Fruit fly (Drosophila melanogaster) whole organism, adult: ENCODE results near the gene CG31321.

Experiments
- CG11617 ChIP-seq: fragments of 200-800 bp; sonication (Bioruptor generic); optimal IDR thresholded peaks from 2 replicates; lab custom pipeline; 2017; ENCODE audit warnings: mild to moderate bottlenecking, missing biosample characterization, missing genetic modification reagents, missing genetic modification characterization
- CG12768 ChIP-seq: fragments of 200-800 bp; sonication (Bioruptor generic); optimal IDR thresholded peaks from 2 replicates; lab custom pipeline; 2017; ENCODE audit warnings: missing biosample characterization, missing genetic modification characterization, mild to moderate bottlenecking, moderate library complexity, missing genetic modification reagents
- CG14711 ChIP-seq: fragments of 200-800 bp; sonication (Bioruptor generic); optimal IDR thresholded peaks from 2 replicates; lab custom pipeline; 2018; ENCODE audit warnings: missing biosample characterization, mild to moderate bottlenecking, missing genetic modification characterization, moderate library complexity
- CG1620 ChIP-seq: fragments of 200-800 bp; sonication (Bioruptor generic); optimal IDR thresholded peaks from 2 replicates; lab custom pipeline; 2016; ENCODE audit warnings: missing biosample characterization, missing genetic modification characterization
- CG33017 ChIP-seq: fragments of 200-800 bp; sonication (Bioruptor generic); optimal IDR thresholded peaks from 2 replicates; lab custom pipeline; 2018; ENCODE audit warnings: missing biosample characterization, mild to moderate bottlenecking, missing genetic modification characterization, moderate library complexity
- CG5204 ChIP-seq: fragments of 200-800 bp; sonication (Bioruptor generic); optimal IDR thresholded peaks from 2 replicates; lab custom pipeline; 2016; ENCODE audit warnings: missing biosample characterization, missing genetic modification characterization
- CG7045 ChIP-seq: fragments of 200-800 bp; sonication (Bioruptor generic); optimal IDR thresholded peaks from 2 replicates; lab custom pipeline; 2017; ENCODE audit warnings: missing biosample characterization, mild to moderate bottlenecking, missing genetic modification characterization
- CG7101 ChIP-seq: fragments of 200-800 bp; sonication (Bioruptor generic); optimal IDR thresholded peaks from 2 replicates; lab custom pipeline; 2018; ENCODE audit warnings: missing biosample characterization, mild to moderate bottlenecking, missing genetic modification characterization, moderate library complexity
- Clk ChIP-seq: fragments of 200-800 bp; sonication (Bioruptor generic); optimal IDR thresholded peaks from 2 replicates; lab custom pipeline; 2017; ENCODE audit warnings: missing biosample characterization, missing genetic modification characterization
- Crg-1 ChIP-seq: fragments of 200-800 bp; sonication (Bioruptor generic); optimal IDR thresholded peaks from 2 replicates; lab custom pipeline; 2016; ENCODE audit warnings: missing biosample characterization, missing genetic modification characterization
- Hr96 ChIP-seq: fragments of 200-800 bp; sonication (Bioruptor generic); optimal IDR thresholded peaks from 2 replicates; lab custom pipeline; 2016; ENCODE audit warnings: missing biosample characterization, missing genetic modification characterization
- Mnt ChIP-seq: fragments of 200-800 bp; sonication (Bioruptor generic); optimal IDR thresholded peaks from 2 replicates; lab custom pipeline; 2016; ENCODE audit warnings: missing biosample characterization, mild to moderate bottlenecking, missing genetic modification characterization
- bab1 ChIP-seq: fragments of 200-800 bp; sonication (Bioruptor generic); optimal IDR thresholded peaks from 3 replicates; lab custom pipeline; 2019; ENCODE audit warnings: missing biosample characterization, mild to moderate bottlenecking, missing genetic modification characterization, moderate library complexity
- cic ChIP-seq: fragments of 200-800 bp; sonication (Bioruptor generic); optimal IDR thresholded peaks from 2 replicates; lab custom pipeline; 2017; ENCODE audit warnings: missing biosample characterization, mild to moderate bottlenecking, missing genetic modification characterization, moderate library complexity
- cnc ChIP-seq, 2 experiments: fragments of >200 bp; optimal IDR thresholded peaks; 2 replicates each; lab custom pipeline; 2017
- kay ChIP-seq: fragments of 200-800 bp; sonication (Bioruptor generic); peaks from one replicate; lab custom pipeline; 2016; ENCODE audit warnings: missing biosample characterization, missing genetic modification characterization, borderline replicate concordance
- ovo ChIP-seq: fragments of 200-800 bp; sonication (Bioruptor generic); optimal IDR thresholded peaks from 2 replicates; lab custom pipeline; 2016; ENCODE audit warnings: missing biosample characterization, missing genetic modification characterization
- pad ChIP-seq: fragments of 200-800 bp; sonication (Bioruptor generic); optimal IDR thresholded peaks from 3 replicates; lab custom pipeline; 2017; ENCODE audit warnings: missing biosample characterization, missing genetic modification characterization, mild to moderate bottlenecking, moderate library complexity, missing genetic modification reagents
- tj ChIP-seq: fragments of 200-800 bp; sonication (Bioruptor generic); optimal IDR thresholded peaks from 3 replicates; lab custom pipeline; 2017; ENCODE audit warnings: missing biosample characterization, mild to moderate bottlenecking, missing genetic modification characterization, moderate library complexity
- toe ChIP-seq: fragments of 200-800 bp; sonication (Bioruptor generic); optimal IDR thresholded peaks from 2 replicates; lab custom pipeline; 2016; ENCODE audit warnings: missing biosample characterization, missing genetic modification characterization

Gene CG31321

dm6 chr3R:14284422-14284760 lies 25.8 kb upstream of the CG31321 start:
- no peak for TF ChIP-seq CG5204
- peak; percentile 17 for TF ChIP-seq CG7101 (tag; lab: Kevin White, UChicago)
- peak; percentile 1 for TF ChIP-seq CG33017 (tag; lab: Kevin White, UChicago)
- TF ChIP-seq Hr96: peak; percentile 12

- TF ChIP-seq cic (GFP tag; lab: Kevin White, UChicago) (peak; percentile 76), CG14711 (tag; lab: Kevin White, UChicago) (peak; percentile 5), Hr96 (no peak), kay (GFP tag; lab: Kevin White, UChicago) (peak; percentile 96), tj (GFP tag; lab: Kevin White, UChicago) (no peak), Mnt (GFP tag; lab: Kevin White, UChicago) (peak; percentile 37), toe (no peak), CG5204 (peak; percentile 58), CG7101 (tag; lab: Kevin White, UChicago) (peak; percentile 9), CG7045 (GFP tag; lab: Kevin White, UChicago) (peak; percentile 39), Clk (no peak), cnc (optimal IDR thresholded peaks at IDR 0.05; lab: Kevin White, UChicago) (no peak), bab1 (GFP tag; lab: Kevin White, UChicago) (no peak), CG11617 (GFP tag; lab: Kevin White, UChicago) (no peak), ovo (peak; percentile 96), pad (GFP tag; lab: Kevin White, UChicago) (peak; percentile 1), CG12768 (GFP tag; lab: Kevin White, UChicago) (no peak)
Observed at dm6 chr3R:14285059-14285953, 24.9 kb upstream of the CG31321 start.

dm6 chr3R:14286320-14287190 lies 23.6 kb upstream of the CG31321 start, which contains the start of gene trx:
Gene trx (minus strand): TSS chr3R:14286903.
- TF ChIP-seq CG1620 (GFP tag; lab: Kevin White, UChicago) (peak; percentile 23), CG12768 (GFP tag; lab: Kevin White, UChicago) (peak; percentile 31), CG14711 (tag; lab: Kevin White, UChicago) (peak; percentile 16), bab1 (GFP tag; lab: Kevin White, UChicago) (peak; percentile 31), pad (GFP tag; lab: Kevin White, UChicago) (no peak), ovo (no peak), Mnt (GFP tag; lab: Kevin White, UChicago) (peak; percentile 20), cic (GFP tag; lab: Kevin White, UChicago) (peak; percentile 41)

dm6 chr3R:14287980-14288379 lies 22.2 kb upstream of the CG31321 start:
- TF ChIP-seq CG5204: no peak
- TF ChIP-seq kay (GFP tag; lab: Kevin White, UChicago): peak; percentile 46
- TF ChIP-seq CG33017 (tag; lab: Kevin White, UChicago): no peak
- TF ChIP-seq CG14711 (tag; lab: Kevin White, UChicago): no peak

- TF ChIP-seq Hr96: peak; percentile 62
- TF ChIP-seq toe: peak; percentile 68
- TF ChIP-seq cnc (optimal IDR thresholded peaks at IDR 0.05; lab: Kevin White, UChicago): peak in 1 of 2 experiments; percentile 5
- TF ChIP-seq CG12768 (GFP tag; lab: Kevin White, UChicago): peak; percentile 77
- TF ChIP-seq CG1620 (GFP tag; lab: Kevin White, UChicago): no peak
- peak; percentile 81 for TF ChIP-seq CG5204
- TF ChIP-seq ovo: peak; percentile 37
- TF ChIP-seq cic (GFP tag; lab: Kevin White, UChicago): peak; percentile 78
- peak; percentile 84 for TF ChIP-seq CG7101 (tag; lab: Kevin White, UChicago)
- peak; percentile 54 for TF ChIP-seq CG7045 (GFP tag; lab: Kevin White, UChicago)
- TF ChIP-seq Crg-1 (GFP tag; lab: Kevin White, UChicago): peak; percentile 16
- TF ChIP-seq CG14711 (tag; lab: Kevin White, UChicago): peak; percentile 78
- TF ChIP-seq CG33017 (tag; lab: Kevin White, UChicago): peak; percentile 86
- peak; percentile 43 for TF ChIP-seq Mnt (GFP tag; lab: Kevin White, UChicago)
- peak; percentile 85 for TF ChIP-seq CG11617 (GFP tag; lab: Kevin White, UChicago)
- peak; percentile 31 for TF ChIP-seq tj (GFP tag; lab: Kevin White, UChicago)
- peak; percentile 32 for TF ChIP-seq bab1 (GFP tag; lab: Kevin White, UChicago)
- peak; percentile 78 for TF ChIP-seq Clk
- peak; percentile 94 for TF ChIP-seq kay (GFP tag; lab: Kevin White, UChicago)
- peak; percentile 96 for TF ChIP-seq pad (GFP tag; lab: Kevin White, UChicago)
Observed at dm6 chr3R:14288669-14289383, 21.3 kb upstream of the CG31321 start, which contains the start of gene red. Gene red (plus strand): TSS chr3R:14289071.
